Worm (Caenorhabditis elegans) whole organism, L1 larva: ENCODE results near the gene C28C12.12.

Experiments used
- aly-2 ChIP-seq: fragments of 150-350 bp; optimal IDR thresholded peaks from 2 replicates; lab custom pipeline; 2014; ENCODE audit warnings: missing biosample characterization, missing genetic modification characterization
- ceh-90 ChIP-seq: sonication (generic microtip); optimal IDR thresholded peaks from 2 replicates; lab custom pipeline; 2016; ENCODE audit warnings: missing genetic modification characterization, missing compliant biosample characterization
- ces-1 ChIP-seq: fragments of 150-350 bp; optimal IDR thresholded peaks from 2 replicates; lab custom pipeline; 2014; ENCODE audit warnings: missing biosample characterization, missing genetic modification reagents, missing genetic modification characterization
- egl-27 ChIP-seq, 2 experiments: fragments of 150-350 bp in 1 of 2; sonication (generic microtip); optimal IDR thresholded peaks; 3 replicates each; lab custom pipeline; 2017 to 2018; ENCODE audit warnings: missing biosample characterization in 2 of 2, missing genetic modification characterization in 2 of 2, missing genetic modification reagents in 2 of 2
- mdl-1 ChIP-seq, 2 experiments: fragments of 150-350 bp; optimal IDR thresholded peaks; 2 replicates each; lab custom pipeline; 2014 to 2017; ENCODE audit warnings: missing biosample characterization in 2 of 2, missing genetic modification characterization in 2 of 2, inconsistent platforms in 1 of 2
- mep-1 ChIP-seq: fragments of 150-350 bp; optimal IDR thresholded peaks from 2 replicates; lab custom pipeline; 2014; ENCODE audit warnings: missing biosample characterization, missing genetic modification characterization
- skn-1 ChIP-seq: fragments of 150-350 bp; optimal IDR thresholded peaks from 2 replicates; lab custom pipeline; 2014; ENCODE audit warnings: missing biosample characterization, missing genetic modification characterization
- snpc-4 ChIP-seq: fragments of 150-350 bp; optimal IDR thresholded peaks from 2 replicates; lab custom pipeline; 2014; ENCODE audit warnings: missing biosample characterization, missing genetic modification characterization
- snu-23 ChIP-seq: sonication (generic microtip); optimal IDR thresholded peaks from 2 replicates; lab custom pipeline; 2016; ENCODE audit warnings: missing genetic modification characterization, missing compliant biosample characterization
- sptf-1 ChIP-seq: fragments of 150-350 bp; optimal IDR thresholded peaks from 2 replicates; lab custom pipeline; 2014; ENCODE audit warnings: missing biosample characterization, missing genetic modification characterization
- unc-30 ChIP-seq: sonication (generic microtip); optimal IDR thresholded peaks from 2 replicates; lab custom pipeline; 2017; ENCODE audit warnings: missing biosample characterization, missing genetic modification characterization
- unc-62 ChIP-seq: fragments of 150-350 bp; optimal IDR thresholded peaks from 2 replicates; lab custom pipeline; 2014; ENCODE audit warnings: missing biosample characterization, missing genetic modification reagents, missing genetic modification characterization

DNA sequence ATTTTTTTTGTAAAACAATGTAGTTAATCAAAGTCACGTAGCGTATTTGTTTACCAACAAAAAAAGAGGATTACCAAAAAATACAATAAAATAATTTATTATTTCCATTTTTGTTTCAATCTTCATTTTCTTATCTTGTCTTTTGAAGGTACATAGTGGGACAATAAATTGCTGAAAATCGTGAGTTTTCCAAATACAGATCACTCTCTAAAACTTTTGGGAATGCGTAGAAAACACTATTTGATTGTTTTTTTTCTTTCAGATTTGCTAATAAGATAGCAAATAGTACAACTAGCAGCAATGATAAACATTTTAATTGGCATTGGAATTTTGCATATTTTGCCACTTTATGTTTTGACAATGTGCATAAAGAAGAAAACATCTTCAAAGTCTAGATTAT, 5.2 kb upstream of the C28C12.12 start, which contains the start of gene C28C12.1:
- TF ChIP-seq mdl-1 (tag; optimal IDR thresholded peaks at IDR 0.05; lab: Kevin White, UChicago) = no peak
- TF ChIP-seq snpc-4 (tag; lab: Kevin White, UChicago) = no peak
- TF ChIP-seq egl-27 (tag; optimal IDR thresholded peaks at IDR 0.05; lab: Kevin White, UChicago) = no peak
- no peak for TF ChIP-seq unc-62
- TF ChIP-seq snu-23 (GFP tag; lab: Kevin White, UChicago) = no peak
- no peak for TF ChIP-seq mep-1 (tag; lab: Kevin White, UChicago)
- TF ChIP-seq sptf-1 (tag; lab: Kevin White, UChicago) = no peak
- no peak for TF ChIP-seq ces-1 (GFP tag; lab: Kevin White, UChicago)
- no peak for TF ChIP-seq unc-30
- TF ChIP-seq aly-2 (tag; lab: Kevin White, UChicago) = no peak
- no peak for TF ChIP-seq ceh-90 (tag; lab: Kevin White, UChicago)
- TF ChIP-seq skn-1 (tag; lab: Kevin White, UChicago) = no peak
